Fruit fly (Drosophila melanogaster): Measurements from ENCODE around the gene Vml.

Vml gene

dm6 chrX:2300293-2301068 lies 24.9 kb downstream of the Vml start (continued):
- TF ChIP-seq Sin3A (optimal IDR thresholded peaks at IDR 0.05): no peak
- TF ChIP-seq B-H1 (GFP tag; IDR thresholded peaks at IDR 0.05): peak; percentile 96
- peak; percentile 96 for TF ChIP-seq dimm (GFP tag; IDR thresholded peaks at IDR 0.05)
- TF ChIP-seq CG9817 (tag; optimal IDR thresholded peaks at IDR 0.05): peak; percentile 90
- peak; percentile 93 for TF ChIP-seq bab2 (GFP tag; optimal IDR thresholded peaks at IDR 0.05)
- TF ChIP-seq Oaz (GFP tag; IDR thresholded peaks at IDR 0.05): peak; percentile 95
- TF ChIP-seq schlank (tag; optimal IDR thresholded peaks at IDR 0.05): peak; percentile 94
- peak; percentile 94 for TF ChIP-seq grau (tag; optimal IDR thresholded peaks at IDR 0.05)
- TF ChIP-seq zfh2 (GFP tag; optimal IDR thresholded peaks at IDR 0.05): peak; percentile 87
- TF ChIP-seq croc (GFP tag; conservative IDR thresholded peaks at IDR 0.05): peak; percentile 94
- TF ChIP-seq CG14710 (tag; optimal IDR thresholded peaks at IDR 0.05): peak; percentile 81
- peak; percentile 90 for TF ChIP-seq NC2α (GFP tag; optimal IDR thresholded peaks at IDR 0.05)
- peak; percentile 62 for TF ChIP-seq CG10565 (GFP tag; optimal IDR thresholded peaks at IDR 0.05)
- TF ChIP-seq psq (GFP tag; optimal IDR thresholded peaks at IDR 0.05): peak; percentile 79
- peak; percentile 83 for TF ChIP-seq CG10274 (GFP tag; optimal IDR thresholded peaks at IDR 0.05)
- TF ChIP-seq CG18619 (GFP tag; optimal IDR thresholded peaks at IDR 0.05): peak; percentile 93
- TF ChIP-seq so (GFP tag; IDR thresholded peaks at IDR 0.05): peak; percentile 97
- TF ChIP-seq CG30431 (GFP tag; optimal IDR thresholded peaks at IDR 0.05): peak; percentile 96
- TF ChIP-seq Ets97D (GFP tag; optimal IDR thresholded peaks at IDR 0.05): peak; percentile 67
- peak; percentile 60 for TF ChIP-seq grn (GFP tag; optimal IDR thresholded peaks at IDR 0.05)
- no peak for TF ChIP-seq hb (GFP tag; IDR thresholded peaks at IDR 0.05; ENCODE audit: partially characterized antibody)
- peak; percentile 96 for TF ChIP-seq CG14014 (GFP tag; IDR thresholded peaks at IDR 0.05)
- TF ChIP-seq ci (GFP tag; IDR thresholded peaks at IDR 0.05): peak; percentile 99
- peak; percentile 98 for TF ChIP-seq seq (GFP tag; IDR thresholded peaks at IDR 0.05)
- TF ChIP-seq CG7786 (GFP tag; optimal IDR thresholded peaks at IDR 0.05): peak; percentile 94
- TF ChIP-seq Ets65A (GFP tag): peak; percentile 98
- TF ChIP-seq bbx (GFP tag; IDR thresholded peaks at IDR 0.05; ENCODE audit: partially characterized antibody): no peak
- peak; percentile 87 for TF ChIP-seq eyg (GFP tag; optimal IDR thresholded peaks at IDR 0.05)
- TF ChIP-seq CG9437 (GFP tag; optimal IDR thresholded peaks at IDR 0.05): peak; percentile 88
- TF ChIP-seq CG2202 (tag; optimal IDR thresholded peaks at IDR 0.05): peak; percentile 83
- peak; percentile 82 for TF ChIP-seq ham (GFP tag; IDR thresholded peaks at IDR 0.05)
- peak; percentile 95 for TF ChIP-seq Abd-B (GFP tag; optimal IDR thresholded peaks at IDR 0.05)
- peak; percentile 35 for TF ChIP-seq ftz-f1 (GFP tag; optimal IDR thresholded peaks at IDR 0.05)
- peak; percentile 97 for TF ChIP-seq ap (GFP tag; IDR thresholded peaks at IDR 0.05)
- TF ChIP-seq Six4 (GFP tag; optimal IDR thresholded peaks at IDR 0.05): peak; percentile 75
- no peak for TF ChIP-seq Dll (GFP tag; IDR thresholded peaks at IDR 0.05; ENCODE audit: partially characterized antibody)
- peak; percentile 70 for TF ChIP-seq CG13123 (GFP tag; optimal IDR thresholded peaks at IDR 0.05)
- TF ChIP-seq Aef1 (GFP tag; IDR thresholded peaks at IDR 0.05): peak; percentile 98
- TF ChIP-seq ATbp (GFP tag; optimal IDR thresholded peaks at IDR 0.05): peak; percentile 98
- TF ChIP-seq CkIIα-i1 (GFP tag; IDR thresholded peaks at IDR 0.05): peak; percentile 83
- peak; percentile 84 for TF ChIP-seq Hey (tag; optimal IDR thresholded peaks at IDR 0.05)
- peak; percentile 88 for TF ChIP-seq toy (GFP tag; IDR thresholded peaks at IDR 0.05)
- TF ChIP-seq CG3281 (GFP tag; optimal IDR thresholded peaks at IDR 0.05): peak; percentile 88
- TF ChIP-seq Optix (GFP tag; IDR thresholded peaks at IDR 0.05): peak; percentile 98
- peak; percentile 79 for TF ChIP-seq emc (GFP tag; optimal IDR thresholded peaks at IDR 0.05)
- no peak for TF ChIP-seq fru (optimal IDR thresholded peaks at IDR 0.05)
- TF ChIP-seq CG34376 (GFP tag; optimal IDR thresholded peaks at IDR 0.05): peak; percentile 27
- TF ChIP-seq CG4328 (GFP tag; optimal IDR thresholded peaks at IDR 0.05): peak; percentile 61
- no peak for TF ChIP-seq luna (GFP tag; optimal IDR thresholded peaks at IDR 0.05)
- TF ChIP-seq aop (GFP tag; IDR thresholded peaks at IDR 0.05): peak; percentile 94
- TF ChIP-seq sc (optimal IDR thresholded peaks at IDR 0.05): no peak
- peak; percentile 93 for TF ChIP-seq sc (GFP tag; optimal IDR thresholded peaks at IDR 0.05)

Measured in whole organism, embryonic.